Worm (Caenorhabditis elegans): ENCODE data around the gene spp-3.

- TF ChIP-seq sptf-1 (tag; optimal IDR thresholded peaks at IDR 0.05) = no peak
- TF ChIP-seq nhr-84 (tag; optimal IDR thresholded peaks at IDR 0.05) = no peak
- TF ChIP-seq snpc-4 (tag; optimal IDR thresholded peaks at IDR 0.05) = no peak
Measured at ce11 chrX:7298652-7299051, 16.5 kb downstream of the spp-3 start, which contains the start of gene K03A1.4.
